Fruit fly (Drosophila melanogaster) whole organism, embryonic: ENCODE data around the gene Nadsyn.

ENCODE experiments used
- B-H1 ChIP-seq: fragments of 200-800 bp; sonication (Bioruptor generic); IDR thresholded peaks from 3 replicates; pipeline ENCODE4 v1.3.6; 2022; ENCODE audit warnings: missing biosample characterization, missing genetic modification characterization
- Bdp1 ChIP-seq: fragments of 200-800 bp; sonication (Bioruptor generic); optimal IDR thresholded peaks from 3 replicates; lab custom pipeline; 2016; ENCODE audit warnings: missing biosample characterization, missing genetic modification characterization
- CG10267 ChIP-seq: fragments of 200-800 bp; sonication (Bioruptor generic); optimal IDR thresholded peaks from 2 replicates; lab custom pipeline; 2018; ENCODE audit warnings: missing biosample characterization, mild to moderate bottlenecking, missing genetic modification characterization, moderate library complexity
- CG10431 ChIP-seq: fragments of 200-800 bp; sonication (Bioruptor generic); optimal IDR thresholded peaks from 3 replicates; lab custom pipeline; 2018; ENCODE audit warnings: missing biosample characterization, mild to moderate bottlenecking, missing genetic modification characterization
- CG11085 ChIP-seq: fragments of 200-800 bp; sonication (Bioruptor generic); IDR thresholded peaks from 2 replicates; pipeline ENCODE4 v1.3.6; 2022; ENCODE audit warnings: missing biosample characterization, missing genetic modification characterization
- CG12236 ChIP-seq: fragments of 200-800 bp; sonication (Bioruptor generic); optimal IDR thresholded peaks from 2 replicates; lab custom pipeline; 2016; ENCODE audit warnings: missing biosample characterization, missing genetic modification characterization
- CG13123 ChIP-seq: fragments of 200-800 bp; sonication (Bioruptor generic); optimal IDR thresholded peaks from 2 replicates; lab custom pipeline; 2016; ENCODE audit warnings: missing biosample characterization, missing genetic modification characterization
- CG14441 ChIP-seq: fragments of 200-800 bp; sonication (Bioruptor generic); IDR thresholded peaks from 2 replicates; pipeline ENCODE4 v1.3.6; 2022; ENCODE audit warnings: missing biosample characterization, missing genetic modification characterization
- CG1602 ChIP-seq: fragments of 200-800 bp; sonication (Bioruptor generic); optimal IDR thresholded peaks from 3 replicates; lab custom pipeline; 2016; ENCODE audit warnings: missing biosample characterization, missing genetic modification characterization
- CG17186 ChIP-seq: fragments of 200-800 bp; sonication (Bioruptor generic); optimal IDR thresholded peaks from 3 replicates; lab custom pipeline; 2017; ENCODE audit warnings: missing biosample characterization, missing genetic modification reagents, missing genetic modification characterization
- CG1832 ChIP-seq: fragments of 200-800 bp; sonication (Bioruptor generic); optimal IDR thresholded peaks from 2 replicates; lab custom pipeline; 2017; ENCODE audit warnings: missing biosample characterization, mild to moderate bottlenecking, missing genetic modification characterization, inconsistent platforms
- CG2678 ChIP-seq: fragments of 200-800 bp; sonication (Bioruptor generic); optimal IDR thresholded peaks from 3 replicates; lab custom pipeline; 2019; ENCODE audit warnings: missing biosample characterization, mild to moderate bottlenecking, missing genetic modification characterization, moderate library complexity
- CG33557 ChIP-seq: fragments of 200-800 bp; sonication (Bioruptor generic); optimal IDR thresholded peaks from 2 replicates; lab custom pipeline; 2019; ENCODE audit warnings: missing biosample characterization, mild to moderate bottlenecking, missing genetic modification characterization, moderate library complexity
- CG3726 ChIP-seq: fragments of 200-800 bp; sonication (Bioruptor generic); IDR thresholded peaks from 3 replicates; pipeline ENCODE4, ENCODE4 v1.3.6; 2022; ENCODE audit warnings: missing biosample characterization, missing genetic modification characterization
- CG43689 ChIP-seq: fragments of 200-800 bp; sonication (Bioruptor generic); IDR thresholded peaks from 2 replicates; pipeline ENCODE4 v1.3.6; 2022; ENCODE audit warnings: missing biosample characterization, missing genetic modification characterization
- CG5953 ChIP-seq: fragments of 200-800 bp; sonication (Bioruptor generic); IDR thresholded peaks from 2 replicates; pipeline ENCODE4 v1.3.6; 2022; ENCODE audit warnings: missing biosample characterization, missing genetic modification characterization
- CHES-1-like ChIP-seq: fragments of 200-800 bp; sonication (Bioruptor generic); optimal IDR thresholded peaks from 2 replicates; lab custom pipeline; 2016; ENCODE audit warnings: missing biosample characterization, missing genetic modification characterization
- Camta ChIP-seq: fragments of 200-800 bp; sonication (Bioruptor generic); optimal IDR thresholded peaks from 2 replicates; lab custom pipeline; 2016; ENCODE audit warnings: missing biosample characterization, missing genetic modification characterization
- HLH3B ChIP-seq: fragments of 200-800 bp; sonication (Bioruptor generic); IDR thresholded peaks from 2 replicates; pipeline ENCODE4 v1.3.6; 2022; ENCODE audit warnings: missing biosample characterization, missing genetic modification characterization
- Hey ChIP-seq: fragments of 200-800 bp; sonication (Bioruptor generic); optimal IDR thresholded peaks from 3 replicates; lab custom pipeline; 2018; ENCODE audit warnings: missing biosample characterization, mild to moderate bottlenecking, missing genetic modification characterization
- Kr ChIP-seq: fragments of 200-800 bp; sonication (Bioruptor generic); optimal IDR thresholded peaks from 2 replicates; lab custom pipeline; 2017; ENCODE audit warnings: missing biosample characterization, mild to moderate bottlenecking, missing genetic modification characterization
- Mad ChIP-seq: fragments of 200-800 bp; sonication (Bioruptor generic); optimal IDR thresholded peaks from 2 replicates; lab custom pipeline; 2016; ENCODE audit warnings: missing biosample characterization, missing genetic modification characterization
- Mes4 ChIP-seq: fragments of 200-800 bp; sonication (Bioruptor generic); optimal IDR thresholded peaks from 2 replicates; lab custom pipeline; 2016; ENCODE audit warnings: missing biosample characterization, missing genetic modification characterization
- Myb ChIP-seq: fragments of 200-800 bp; sonication (Bioruptor generic); optimal IDR thresholded peaks from 2 replicates; lab custom pipeline; 2016; ENCODE audit warnings: missing biosample characterization, missing genetic modification characterization
- Oli ChIP-seq: fragments of 200-800 bp; sonication (Bioruptor generic); optimal IDR thresholded peaks from 2 replicates; lab custom pipeline; 2018; ENCODE audit warnings: missing biosample characterization, mild to moderate bottlenecking, missing genetic modification characterization, moderate library complexity
- Ravus ChIP-seq: fragments of 200-800 bp; sonication (Bioruptor generic); IDR thresholded peaks from 2 replicates; pipeline ENCODE4 v1.3.6; 2022; ENCODE audit warnings: missing biosample characterization, missing genetic modification characterization
- Rx ChIP-seq: fragments of 200-800 bp; sonication (Bioruptor generic); IDR thresholded peaks from 2 replicates; pipeline ENCODE4 v1.3.6; 2022; ENCODE audit warnings: missing biosample characterization, missing genetic modification characterization
- Sry-δ ChIP-seq: fragments of 200-800 bp; sonication (Bioruptor generic); optimal IDR thresholded peaks from 2 replicates; lab custom pipeline; 2016; ENCODE audit warnings: missing biosample characterization, missing genetic modification characterization
- Tbp ChIP-seq: fragments of >200 bp; optimal IDR thresholded peaks from 2 replicates; lab custom pipeline; 2018; ENCODE audit warnings: missing biosample characterization, missing genetic modification characterization
- Xbp1 ChIP-seq: fragments of 200-800 bp; sonication (Bioruptor generic); optimal IDR thresholded peaks from 3 replicates; lab custom pipeline; 2016; ENCODE audit warnings: missing biosample characterization, mild to moderate bottlenecking, missing genetic modification characterization
- YL-1 ChIP-seq: fragments of 200-800 bp; sonication (Bioruptor generic); optimal IDR thresholded peaks from 3 replicates; lab custom pipeline; 2017; ENCODE audit warnings: missing biosample characterization, mild to moderate bottlenecking, missing genetic modification characterization
- bsh ChIP-seq, 2 experiments: fragments of 200-800 bp; sonication (Bioruptor generic); optimal IDR thresholded peaks; 2 replicates each; lab custom pipeline; 2017 to 2018; ENCODE audit warnings: mild to moderate bottlenecking in 2 of 2, missing biosample characterization in 2 of 2, missing genetic modification characterization in 2 of 2, moderate library complexity in 1 of 2
- cg ChIP-seq: fragments of 200-800 bp; sonication (Bioruptor generic); optimal IDR thresholded peaks from 3 replicates; lab custom pipeline; 2019; ENCODE audit warnings: missing biosample characterization, mild to moderate bottlenecking, missing genetic modification characterization, moderate library complexity
- crp ChIP-seq, 2 experiments: fragments of 200-800 bp; sonication (Bioruptor generic); optimal IDR thresholded peaks; 2 replicates in 1 of 2; 3 replicates in 1 of 2; lab custom pipeline; 2017; ENCODE audit warnings: missing biosample characterization in 2 of 2, missing genetic modification characterization in 2 of 2, mild to moderate bottlenecking in 1 of 2, moderate library complexity in 1 of 2
- dm ChIP-seq: fragments of 200-800 bp; sonication (Bioruptor generic); optimal IDR thresholded peaks from 3 replicates; lab custom pipeline; 2016; ENCODE audit warnings: missing biosample characterization, missing genetic modification characterization
- fd64A ChIP-seq: fragments of 200-800 bp; sonication (Bioruptor generic); optimal IDR thresholded peaks from 3 replicates; lab custom pipeline; 2018; ENCODE audit warnings: missing biosample characterization, mild to moderate bottlenecking, missing genetic modification characterization
- lov ChIP-seq, 2 experiments: fragments of 200-800 bp in 1 of 2; fragments of >200 bp in 1 of 2; sonication (Bioruptor generic) in 1 of 2; IDR thresholded peaks in 1 of 2; optimal IDR thresholded peaks in 1 of 2; 2 replicates in 1 of 2; 3 replicates in 1 of 2; pipeline versions ENCODE4 v1.3.6 to Lab custom; 2017 to 2022; ENCODE audit warnings: missing biosample characterization in 1 of 2, missing genetic modification characterization in 1 of 2
- mirr ChIP-seq: fragments of 200-800 bp; sonication (Bioruptor generic); optimal IDR thresholded peaks from 3 replicates; lab custom pipeline; 2018; ENCODE audit warnings: missing biosample characterization, mild to moderate bottlenecking, missing genetic modification characterization
- nerfin-1 ChIP-seq: fragments of 200-800 bp; sonication (Bioruptor generic); optimal IDR thresholded peaks from 3 replicates; lab custom pipeline; 2019; ENCODE audit warnings: missing biosample characterization, mild to moderate bottlenecking, missing genetic modification characterization, moderate library complexity
- pan ChIP-seq, 4 experiments: fragments of >200 bp in 3 of 4; fragments of 200-800 bp in 1 of 4; sonication (Bioruptor generic) in 1 of 4; optimal IDR thresholded peaks in 3 of 4; IDR thresholded peaks in 1 of 4; 2 replicates each; pipeline versions ENCODE4 v1.3.6 to Lab custom; 2017 to 2022; ENCODE audit warnings: missing biosample characterization in 2 of 4, missing genetic modification characterization in 2 of 4, mixed read lengths in 1 of 4
- run ChIP-seq: fragments of 200-800 bp; sonication (Bioruptor generic); optimal IDR thresholded peaks from 3 replicates; lab custom pipeline; 2018; ENCODE audit warnings: missing biosample characterization, mild to moderate bottlenecking, missing genetic modification characterization
- sisA ChIP-seq: fragments of 200-800 bp; sonication (Bioruptor generic); IDR thresholded peaks from 2 replicates; pipeline ENCODE4 v1.3.6; 2022; ENCODE audit warnings: missing biosample characterization, missing genetic modification characterization
- slbo ChIP-seq: fragments of 200-800 bp; sonication (Bioruptor generic); IDR thresholded peaks from 2 replicates; pipeline ENCODE4 v1.3.6; 2022; ENCODE audit warnings: missing biosample characterization, missing genetic modification characterization
- ssp ChIP-seq: fragments of 200-800 bp; sonication (Bioruptor generic); IDR thresholded peaks from 2 replicates; pipeline ENCODE4 v1.3.6; 2022; ENCODE audit warnings: missing biosample characterization, missing genetic modification characterization
- toy ChIP-seq: fragments of 200-800 bp; sonication (Bioruptor generic); IDR thresholded peaks from 2 replicates; pipeline ENCODE4 v1.3.6; 2022; ENCODE audit warnings: missing biosample characterization, missing genetic modification characterization
- unpg ChIP-seq: fragments of 200-800 bp; sonication (Bioruptor generic); optimal IDR thresholded peaks from 3 replicates; lab custom pipeline; 2018; ENCODE audit warnings: missing biosample characterization, mild to moderate bottlenecking, missing genetic modification characterization, moderate library complexity
- usp ChIP-seq: fragments of >200 bp; optimal IDR thresholded peaks from 2 replicates; lab custom pipeline; 2017; ENCODE audit warnings: missing biosample characterization, missing genetic modification characterization
- vfl ChIP-seq: fragments of 200-800 bp; sonication (Bioruptor generic); optimal IDR thresholded peaks from 2 replicates; lab custom pipeline; 2016; ENCODE audit warnings: missing biosample characterization, missing genetic modification characterization
- yki ChIP-seq: fragments of >200 bp; optimal IDR thresholded peaks from 3 replicates; lab custom pipeline; 2018

Nadsyn gene

dm6 chrX:13639998-13640691 lies 77.9 kb downstream of the Nadsyn start (continued):
- TF ChIP-seq Camta (peak; percentile 99), Mad (peak; percentile 98), Ravus (GFP tag; lab: Robert Waterston, UW) (peak; percentile 98), Hey (tag; lab: Kevin White, UChicago) (peak; percentile 89), usp (GFP tag; lab: Kevin White, UChicago) (no peak), Sry-δ (peak; percentile 77), CG13123 (GFP tag; lab: Kevin White, UChicago) (peak; percentile 97), CG2678 (tag; lab: Kevin White, UChicago) (peak; percentile 99), crp (GFP tag; optimal IDR thresholded peaks at IDR 0.05; lab: Kevin White, UChicago) (peak in 1 of 2 experiments; percentile 72), CG1832 (GFP tag; lab: Kevin White, UChicago) (no peak), CG12236 (GFP tag; lab: Kevin White, UChicago) (peak; percentile 99), toy (peak; percentile 96), mirr (GFP tag; lab: Kevin White, UChicago) (peak; percentile 99), CG17186 (GFP tag; lab: Kevin White, UChicago) (peak; percentile 95), HLH3B (GFP tag; lab: Robert Waterston, UW) (peak; percentile 99), Mes4 (peak; percentile 99), YL-1 (peak; percentile 96), CG10267 (peak; percentile 95), cg (GFP tag; lab: Kevin White, UChicago) (peak; percentile 53), pan (optimal IDR thresholded peaks at IDR 0.05; lab: Kevin White, UChicago) (no peak), pan (GFP tag; optimal IDR thresholded peaks at IDR 0.05 in 1 of 2, IDR thresholded peaks at IDR 0.05 in 1 of 2) (peak in 1 of 2 experiments; percentile 99), Bdp1 (peak; percentile 93), fd64A (GFP tag; lab: Kevin White, UChicago) (peak; percentile 98), bsh (GFP tag; optimal IDR thresholded peaks at IDR 0.05; lab: Kevin White, UChicago) (peak; percentile 94 to 99), CG3726 (GFP tag; lab: Robert Waterston, UW) (peak; percentile 98), Rx (GFP tag; lab: Robert Waterston, UW) (peak; percentile 99), CG10431 (GFP tag; lab: Kevin White, UChicago) (peak; percentile 96), CG33557 (GFP tag; lab: Kevin White, UChicago) (peak; percentile 86), run (tag; lab: Kevin White, UChicago) (peak; percentile 99), CG1602 (GFP tag; lab: Kevin White, UChicago) (peak; percentile 98), vfl (peak; percentile 97), nerfin-1 (peak; percentile 96), Kr (GFP tag; lab: Kevin White, UChicago) (peak; percentile 49), CG43689 (GFP tag; lab: Robert Waterston, UW) (peak; percentile 98), yki (lab: Kevin White, UChicago) (no peak), Oli (peak; percentile 99), slbo (GFP tag; lab: Robert Waterston, UW) (peak; percentile 99), ssp (GFP tag; lab: Robert Waterston, UW) (peak; percentile 94), lov (optimal IDR thresholded peaks at IDR 0.05; lab: Kevin White, UChicago) (no peak), lov (GFP tag; IDR thresholded peaks at IDR 0.05; lab: Robert Waterston, UW) (peak; percentile 99), unpg (peak; percentile 99), Xbp1 (peak; percentile 99), sisA (peak; percentile 99), dm (peak; percentile 97), CG11085 (GFP tag; lab: Robert Waterston, UW) (peak; percentile 98), CG5953 (GFP tag; lab: Robert Waterston, UW) (peak; percentile 99), Tbp (GFP tag; lab: Kevin White, UChicago) (no peak), B-H1 (GFP tag; lab: Robert Waterston, UW) (peak; percentile 99), CHES-1-like (GFP tag; lab: Kevin White, UChicago) (peak; percentile 99), Myb (GFP tag; lab: Kevin White, UChicago) (peak; percentile 91), CG14441 (GFP tag; lab: Robert Waterston, UW) (peak; percentile 99)
